ENCODE assay signal across 1 fruit fly cellular context in the genomic region with DNA sequence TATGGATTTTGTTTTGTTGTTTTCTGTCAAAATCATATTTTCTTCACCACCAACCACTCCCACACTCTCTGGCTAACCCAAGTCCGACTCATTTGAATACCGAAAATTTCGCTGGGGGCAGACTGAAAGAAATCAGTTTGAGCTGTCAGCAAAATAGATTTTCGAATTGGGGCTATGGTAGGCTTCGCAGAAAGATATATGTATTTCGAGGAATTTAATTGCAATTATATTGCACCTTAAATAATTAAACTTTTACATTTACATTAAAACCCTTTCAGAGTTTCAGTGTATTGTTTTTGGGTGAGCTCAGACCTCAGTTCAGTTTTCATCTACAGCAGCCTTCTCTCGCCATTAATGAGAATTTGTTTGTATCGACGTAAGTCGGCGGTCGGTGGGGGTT.
TF ChIP-seq lines count a peak whose summit lies in the region.

No protein-coding gene starts in this region.

TF ChIP-seq in whole organism, embryonic, 481 proteins besides CTCF, POLR2A, EP300 and RAD21 (continued from another document):
- TF ChIP-seq CG1233 (GFP tag; optimal IDR thresholded peaks at IDR 0.05; lab: Kevin White, UChicago) (peak; percentile 45), CG11696 (GFP tag; IDR thresholded peaks at IDR 0.05; lab: Robert Waterston, UW) (no peak), HLH54F (GFP tag; optimal IDR thresholded peaks at IDR 0.05; lab: Kevin White, UChicago) (peak; percentile 22), Oaz (GFP tag; IDR thresholded peaks at IDR 0.05; lab: Robert Waterston, UW) (0 out of 2 replicates have a peak, but pooled peaks have one; percentile 17), CG12942 (GFP tag; optimal IDR thresholded peaks at IDR 0.05; lab: Kevin White, UChicago) (peak; percentile 5), Hand (GFP tag; optimal IDR thresholded peaks at IDR 0.05; lab: Kevin White, UChicago) (peak; percentile 66), fd64A (GFP tag; optimal IDR thresholded peaks at IDR 0.05; lab: Kevin White, UChicago) (no peak), CG18262 (tag; optimal IDR thresholded peaks at IDR 0.05; lab: Kevin White, UChicago) (peak; percentile 62), Oli (tag; optimal IDR thresholded peaks at IDR 0.05; lab: Kevin White, UChicago) (peak; percentile 56), sug (tag; optimal IDR thresholded peaks at IDR 0.05; lab: Kevin White, UChicago) (peak; percentile 17), CG7556 (GFP tag; optimal IDR thresholded peaks at IDR 0.05; lab: Kevin White, UChicago) (peak; percentile 68), Aef1 (GFP tag; IDR thresholded peaks at IDR 0.05; lab: Robert Waterston, UW) (peak; percentile 37; the same call in 1 of the 3 replicates), wek (GFP tag; optimal IDR thresholded peaks at IDR 0.05; lab: Kevin White, UChicago) (no peak), Doc2 (GFP tag; IDR thresholded peaks at IDR 0.05; lab: Robert Waterston, UW) (no peak), CG31388 (GFP tag; optimal IDR thresholded peaks at IDR 0.05; lab: Kevin White, UChicago) (no peak), PHDP (tag; optimal IDR thresholded peaks at IDR 0.05; lab: Kevin White, UChicago) (peak; percentile 46), CG32532 (GFP tag; IDR thresholded peaks at IDR 0.05; lab: Robert Waterston, UW) (no peak; the same call in 1 of the 2 replicates), Optix (GFP tag; IDR thresholded peaks at IDR 0.05; lab: Robert Waterston, UW) (peak; percentile 58; the same call in 2 of the 3 replicates), Six4 (GFP tag; optimal IDR thresholded peaks at IDR 0.05; lab: Kevin White, UChicago) (peak; percentile 6), CG12744 (GFP tag; optimal IDR thresholded peaks at IDR 0.05; lab: Kevin White, UChicago) (no peak), CG8765 (GFP tag; IDR thresholded peaks at IDR 0.05; lab: Robert Waterston, UW) (0 out of 2 replicates have a peak, but pooled peaks have one; percentile 30), ERR (GFP tag; optimal IDR thresholded peaks at IDR 0.05; lab: Kevin White, UChicago) (no peak), lov (optimal IDR thresholded peaks at IDR 0.05; lab: Kevin White, UChicago) (no peak), lov (GFP tag; IDR thresholded peaks at IDR 0.05; lab: Robert Waterston, UW) (no peak; the same call in 2 of the 3 replicates), crp (GFP tag; optimal IDR thresholded peaks at IDR 0.05; lab: Kevin White, UChicago) (no peak), Poxn (GFP tag; IDR thresholded peaks at IDR 0.05; lab: Robert Waterston, UW) (no peak), sob (GFP tag; IDR thresholded peaks at IDR 0.05; lab: Robert Waterston, UW) (peak; percentile 69), CG12659 (GFP tag; optimal IDR thresholded peaks at IDR 0.05; lab: Kevin White, UChicago) (peak; percentile 33), repo (GFP tag; optimal IDR thresholded peaks at IDR 0.05; lab: Kevin White, UChicago) (no peak), stc (GFP tag; IDR thresholded peaks at IDR 0.05; lab: Robert Waterston, UW) (peak; percentile 45; the same call in 1 of the 2 replicates), H15 (GFP tag; IDR thresholded peaks at IDR 0.05; lab: Robert Waterston, UW) (peak; percentile 51; the same call in 1 of the 3 replicates), emc (GFP tag; optimal IDR thresholded peaks at IDR 0.05; lab: Kevin White, UChicago) (no peak), pan (optimal IDR thresholded peaks at IDR 0.05; lab: Kevin White, UChicago) (no peak), pan (GFP tag; optimal IDR thresholded peaks at IDR 0.05 in 1 of 2, IDR thresholded peaks at IDR 0.05 in 1 of 2) (peak in 1 of 2 experiments; percentile 75), fd3F (GFP tag; optimal IDR thresholded peaks at IDR 0.05; lab: Kevin White, UChicago) (no peak), CG17186 (GFP tag; optimal IDR thresholded peaks at IDR 0.05; lab: Kevin White, UChicago) (no peak), wor (GFP tag; IDR thresholded peaks at IDR 0.05; lab: Robert Waterston, UW) (peak; percentile 60), CG12104 (GFP tag; optimal IDR thresholded peaks at IDR 0.05; lab: Kevin White, UChicago) (no peak), D (optimal IDR thresholded peaks at IDR 0.05; lab: Kevin White, UChicago) (no peak), D (GFP tag; optimal IDR thresholded peaks at IDR 0.05; lab: Kevin White, UChicago) (peak; percentile 57), Hr39 (optimal IDR thresholded peaks at IDR 0.05; lab: Kevin White, UChicago) (no peak), D19A (tag; optimal IDR thresholded peaks at IDR 0.05; lab: Kevin White, UChicago) (peak; percentile 57), CG3065 (GFP tag; optimal IDR thresholded peaks at IDR 0.05; lab: Kevin White, UChicago) (no peak), CG11456 (GFP tag; IDR thresholded peaks at IDR 0.05; lab: Robert Waterston, UW) (no peak), zen2 (GFP tag; IDR thresholded peaks at IDR 0.05; lab: Robert Waterston, UW; ENCODE audit: partially characterized antibody) (no peak), CG12155 (GFP tag; optimal IDR thresholded peaks at IDR 0.05; lab: Kevin White, UChicago) (peak; percentile 17), CG3995 (GFP tag; optimal IDR thresholded peaks at IDR 0.05; lab: Kevin White, UChicago) (no peak), pzg (GFP tag; optimal IDR thresholded peaks at IDR 0.05; lab: Kevin White, UChicago) (no peak), CG7987 (GFP tag; optimal IDR thresholded peaks at IDR 0.05; lab: Kevin White, UChicago) (no peak), dmrt11E (tag; optimal IDR thresholded peaks at IDR 0.05; lab: Kevin White, UChicago) (peak; percentile 48), NC2β (GFP tag; optimal IDR thresholded peaks at IDR 0.05; lab: Kevin White, UChicago) (peak; percentile 23), Nf-YC (tag; optimal IDR thresholded peaks at IDR 0.05; lab: Kevin White, UChicago) (peak; percentile 21), bab2 (GFP tag; optimal IDR thresholded peaks at IDR 0.05; lab: Kevin White, UChicago) (peak; percentile 54), CG31224 (GFP tag; IDR thresholded peaks at IDR 0.05; lab: Robert Waterston, UW) (no peak), peb (GFP tag; IDR thresholded peaks at IDR 0.05; lab: Robert Waterston, UW) (0 out of 2 replicates have a peak, but pooled peaks have one; percentile 19), CG2120 (GFP tag; optimal IDR thresholded peaks at IDR 0.05; lab: Kevin White, UChicago) (peak; percentile 68), CG12769 (tag; optimal IDR thresholded peaks at IDR 0.05; lab: Kevin White, UChicago) (peak; percentile 60), C15 (GFP tag; IDR thresholded peaks at IDR 0.05; lab: Robert Waterston, UW) (no peak), CG14860 (GFP tag; IDR thresholded peaks at IDR 0.05; lab: Robert Waterston, UW; ENCODE audit: partially characterized antibody) (no peak), CG13123 (GFP tag; optimal IDR thresholded peaks at IDR 0.05; lab: Kevin White, UChicago) (no peak), HLH4C (GFP tag; IDR thresholded peaks at IDR 0.05; lab: Robert Waterston, UW; ENCODE audit: partially characterized antibody) (no peak), CG31365 (tag; optimal IDR thresholded peaks at IDR 0.05; lab: Kevin White, UChicago) (no peak), CG9876 (GFP tag; optimal IDR thresholded peaks at IDR 0.05; lab: Kevin White, UChicago) (no peak), nom (GFP tag; optimal IDR thresholded peaks at IDR 0.05; lab: Kevin White, UChicago) (no peak), Dbx (GFP tag; IDR thresholded peaks at IDR 0.05; lab: Robert Waterston, UW) (0 out of 3 replicates have a peak, but pooled peaks have one; percentile 44), phol (tag; optimal IDR thresholded peaks at IDR 0.05; lab: Kevin White, UChicago) (peak; percentile 57), scrt (GFP tag; optimal IDR thresholded peaks at IDR 0.05; lab: Kevin White, UChicago) (peak; percentile 40), CG3163 (GFP tag; optimal IDR thresholded peaks at IDR 0.05; lab: Kevin White, UChicago) (no peak), CG7271 (tag; optimal IDR thresholded peaks at IDR 0.05; lab: Kevin White, UChicago) (no peak), crc (GFP tag; optimal IDR thresholded peaks at IDR 0.05; lab: Kevin White, UChicago) (peak; percentile 3), CG7839 (tag; optimal IDR thresholded peaks at IDR 0.05; lab: Kevin White, UChicago) (peak; percentile 70), luna (GFP tag; optimal IDR thresholded peaks at IDR 0.05; lab: Kevin White, UChicago) (no peak), Fer1 (GFP tag; optimal IDR thresholded peaks at IDR 0.05; lab: Kevin White, UChicago) (peak; percentile 69), CG14667 (GFP tag; IDR thresholded peaks at IDR 0.05; lab: Robert Waterston, UW) (no peak), dati (GFP tag; IDR thresholded peaks at IDR 0.05; lab: Robert Waterston, UW) (no peak), CkIIα-i1 (GFP tag; IDR thresholded peaks at IDR 0.05; lab: Robert Waterston, UW) (no peak), unc-4 (GFP tag; IDR thresholded peaks at IDR 0.05; lab: Robert Waterston, UW; ENCODE audit: partially characterized antibody) (no peak), fru (optimal IDR thresholded peaks at IDR 0.05; lab: Kevin White, UChicago) (no peak), kni (GFP tag; optimal IDR thresholded peaks at IDR 0.05; lab: Kevin White, UChicago) (no peak), otp (GFP tag; IDR thresholded peaks at IDR 0.05; lab: Robert Waterston, UW) (no peak)
